Worm (Caenorhabditis elegans): Measurements from ENCODE around the gene R09A8.1.

Gene R09A8.1

ce11 chrX:12665799-12666198, 52.2 kb downstream of the R09A8.1 start:
- no peak for TF ChIP-seq K11D2.4 (GFP tag; IDR thresholded peaks at IDR 0.05)
- TF ChIP-seq zfh-2 (GFP tag; conservative IDR thresholded peaks at IDR 0.05): no peak
- TF ChIP-seq hlh-26 (GFP tag; conservative IDR thresholded peaks at IDR 0.05): no peak
- peak; percentile 71 for TF ChIP-seq ama-1 (optimal IDR thresholded peaks at IDR 0.05)
- no peak for TF ChIP-seq ama-1 (GFP tag; optimal IDR thresholded peaks at IDR 0.05)
- no peak for TF ChIP-seq B0035.1 (tag; optimal IDR thresholded peaks at IDR 0.05)
- TF ChIP-seq nhr-90 (tag; optimal IDR thresholded peaks at IDR 0.05): no peak
